Fruit fly (Drosophila melanogaster) whole organism, adult: ENCODE measurements around the gene Sumo.
A peak's percentile ranks its signal among the peaks of the same experiment; 100 is the strongest.

Experiments used
- CG11617 ChIP-seq: fragments of 200-800 bp; sonication (Bioruptor generic); optimal IDR thresholded peaks from 2 replicates; lab custom pipeline; 2017; ENCODE audit warnings: mild to moderate bottlenecking, missing biosample characterization, missing genetic modification reagents, missing genetic modification characterization
- CG12768 ChIP-seq: fragments of 200-800 bp; sonication (Bioruptor generic); optimal IDR thresholded peaks from 2 replicates; lab custom pipeline; 2017; ENCODE audit warnings: missing biosample characterization, missing genetic modification characterization, mild to moderate bottlenecking, moderate library complexity, missing genetic modification reagents
- CG14711 ChIP-seq: fragments of 200-800 bp; sonication (Bioruptor generic); optimal IDR thresholded peaks from 2 replicates; lab custom pipeline; 2018; ENCODE audit warnings: missing biosample characterization, mild to moderate bottlenecking, missing genetic modification characterization, moderate library complexity
- CG1620 ChIP-seq: fragments of 200-800 bp; sonication (Bioruptor generic); optimal IDR thresholded peaks from 2 replicates; lab custom pipeline; 2016; ENCODE audit warnings: missing biosample characterization, missing genetic modification characterization
- CG33017 ChIP-seq: fragments of 200-800 bp; sonication (Bioruptor generic); optimal IDR thresholded peaks from 2 replicates; lab custom pipeline; 2018; ENCODE audit warnings: missing biosample characterization, mild to moderate bottlenecking, missing genetic modification characterization, moderate library complexity
- CG5204 ChIP-seq: fragments of 200-800 bp; sonication (Bioruptor generic); optimal IDR thresholded peaks from 2 replicates; lab custom pipeline; 2016; ENCODE audit warnings: missing biosample characterization, missing genetic modification characterization
- CG7045 ChIP-seq: fragments of 200-800 bp; sonication (Bioruptor generic); optimal IDR thresholded peaks from 2 replicates; lab custom pipeline; 2017; ENCODE audit warnings: missing biosample characterization, mild to moderate bottlenecking, missing genetic modification characterization
- CG7101 ChIP-seq: fragments of 200-800 bp; sonication (Bioruptor generic); optimal IDR thresholded peaks from 2 replicates; lab custom pipeline; 2018; ENCODE audit warnings: missing biosample characterization, mild to moderate bottlenecking, missing genetic modification characterization, moderate library complexity
- Clk ChIP-seq: fragments of 200-800 bp; sonication (Bioruptor generic); optimal IDR thresholded peaks from 2 replicates; lab custom pipeline; 2017; ENCODE audit warnings: missing biosample characterization, missing genetic modification characterization
- Crg-1 ChIP-seq: fragments of 200-800 bp; sonication (Bioruptor generic); optimal IDR thresholded peaks from 2 replicates; lab custom pipeline; 2016; ENCODE audit warnings: missing biosample characterization, missing genetic modification characterization
- Hr96 ChIP-seq: fragments of 200-800 bp; sonication (Bioruptor generic); optimal IDR thresholded peaks from 2 replicates; lab custom pipeline; 2016; ENCODE audit warnings: missing biosample characterization, missing genetic modification characterization
- Mnt ChIP-seq: fragments of 200-800 bp; sonication (Bioruptor generic); optimal IDR thresholded peaks from 2 replicates; lab custom pipeline; 2016; ENCODE audit warnings: missing biosample characterization, mild to moderate bottlenecking, missing genetic modification characterization
- bab1 ChIP-seq: fragments of 200-800 bp; sonication (Bioruptor generic); optimal IDR thresholded peaks from 3 replicates; lab custom pipeline; 2019; ENCODE audit warnings: missing biosample characterization, mild to moderate bottlenecking, missing genetic modification characterization, moderate library complexity
- cic ChIP-seq: fragments of 200-800 bp; sonication (Bioruptor generic); optimal IDR thresholded peaks from 2 replicates; lab custom pipeline; 2017; ENCODE audit warnings: missing biosample characterization, mild to moderate bottlenecking, missing genetic modification characterization, moderate library complexity
- cnc ChIP-seq, 2 experiments: fragments of >200 bp; optimal IDR thresholded peaks; 2 replicates each; lab custom pipeline; 2017
- kay ChIP-seq: fragments of 200-800 bp; sonication (Bioruptor generic); peaks from one replicate; lab custom pipeline; 2016; ENCODE audit warnings: missing biosample characterization, missing genetic modification characterization, borderline replicate concordance
- ovo ChIP-seq: fragments of 200-800 bp; sonication (Bioruptor generic); optimal IDR thresholded peaks from 2 replicates; lab custom pipeline; 2016; ENCODE audit warnings: missing biosample characterization, missing genetic modification characterization
- pad ChIP-seq: fragments of 200-800 bp; sonication (Bioruptor generic); optimal IDR thresholded peaks from 3 replicates; lab custom pipeline; 2017; ENCODE audit warnings: missing biosample characterization, missing genetic modification characterization, mild to moderate bottlenecking, moderate library complexity, missing genetic modification reagents
- tj ChIP-seq: fragments of 200-800 bp; sonication (Bioruptor generic); optimal IDR thresholded peaks from 3 replicates; lab custom pipeline; 2017; ENCODE audit warnings: missing biosample characterization, mild to moderate bottlenecking, missing genetic modification characterization, moderate library complexity
- toe ChIP-seq: fragments of 200-800 bp; sonication (Bioruptor generic); optimal IDR thresholded peaks from 2 replicates; lab custom pipeline; 2016; ENCODE audit warnings: missing biosample characterization, missing genetic modification characterization

Gene Sumo

dm6 chr2L:7005489-7005888, 38.0 kb upstream of the Sumo start:
- TF ChIP-seq CG5204 (GFP tag; lab: Kevin White, UChicago) (no peak), CG12768 (no peak), CG1620 (GFP tag; lab: Kevin White, UChicago) (no peak), kay (no peak)

dm6 chr2L:7004304-7004703, 36.9 kb upstream of the Sumo start:
- TF ChIP-seq tj: no peak
- TF ChIP-seq cic (GFP tag; lab: Kevin White, UChicago): no peak
- no peak for TF ChIP-seq Hr96
- TF ChIP-seq CG14711 (tag; lab: Kevin White, UChicago): no peak
- no peak for TF ChIP-seq Mnt

- TF ChIP-seq cic (GFP tag; lab: Kevin White, UChicago) (no peak), pad (no peak), Crg-1 (GFP tag; lab: Kevin White, UChicago) (no peak), toe (GFP tag; lab: Kevin White, UChicago) (no peak), CG11617 (no peak), ovo (GFP tag; lab: Kevin White, UChicago) (no peak), Mnt (no peak), Hr96 (no peak), cnc (optimal IDR thresholded peaks at IDR 0.05; lab: Kevin White, UChicago) (no peak), tj (no peak), CG1620 (GFP tag; lab: Kevin White, UChicago) (no peak), kay (no peak), CG14711 (tag; lab: Kevin White, UChicago) (no peak), CG7045 (GFP tag; lab: Kevin White, UChicago) (no peak), CG7101 (tag; lab: Kevin White, UChicago) (no peak), CG5204 (GFP tag; lab: Kevin White, UChicago) (no peak), Clk (GFP tag; lab: Kevin White, UChicago) (no peak)
Measured at dm6 chr2L:6998736-6999135, 31.3 kb upstream of the Sumo start.

- TF ChIP-seq cic (GFP tag; lab: Kevin White, UChicago): no peak
- TF ChIP-seq kay: no peak
- TF ChIP-seq CG5204 (GFP tag; lab: Kevin White, UChicago): no peak
- TF ChIP-seq CG12768: no peak
- TF ChIP-seq CG11617: no peak
- TF ChIP-seq tj: no peak
- no peak for TF ChIP-seq CG33017 (tag; lab: Kevin White, UChicago)
- TF ChIP-seq Crg-1 (GFP tag; lab: Kevin White, UChicago): no peak
- no peak for TF ChIP-seq Hr96
- TF ChIP-seq bab1 (GFP tag; lab: Kevin White, UChicago): no peak
- no peak for TF ChIP-seq cnc (optimal IDR thresholded peaks at IDR 0.05; lab: Kevin White, UChicago)
- TF ChIP-seq pad: no peak
- no peak for TF ChIP-seq CG7101 (tag; lab: Kevin White, UChicago)
- TF ChIP-seq CG7045 (GFP tag; lab: Kevin White, UChicago): no peak
Measured at dm6 chr2L:6991085-6991484, 23.6 kb upstream of the Sumo start.

dm6 chr2L:6971597-6972036, 4.2 kb upstream of the Sumo start, which contains the start of gene snRNP-U1-70K:
TSS of gene snRNP-U1-70K (minus strand) at chr2L:6971737.
- TF ChIP-seq Clk (GFP tag; lab: Kevin White, UChicago) (no peak), pad (peak; percentile 98), CG33017 (tag; lab: Kevin White, UChicago) (no peak), ovo (GFP tag; lab: Kevin White, UChicago) (peak; percentile 25), Mnt (peak; percentile 30), kay (no peak), cic (GFP tag; lab: Kevin White, UChicago) (peak; percentile 0), CG14711 (tag; lab: Kevin White, UChicago) (no peak), tj (peak; percentile 46)

dm6 chr2L:6970813-6971212, 3.4 kb upstream of the Sumo start:
- no peak for TF ChIP-seq ovo (GFP tag; lab: Kevin White, UChicago)
- no peak for TF ChIP-seq CG7045 (GFP tag; lab: Kevin White, UChicago)
- no peak for TF ChIP-seq CG1620 (GFP tag; lab: Kevin White, UChicago)
- no peak for TF ChIP-seq cnc (optimal IDR thresholded peaks at IDR 0.05; lab: Kevin White, UChicago)
- no peak for TF ChIP-seq CG33017 (tag; lab: Kevin White, UChicago)

dm6 chr2L:6968013-6968517, 621 bp upstream of the Sumo start:
- TF ChIP-seq CG7045 (GFP tag; lab: Kevin White, UChicago): no peak
- no peak for TF ChIP-seq kay
- peak; percentile 28 for TF ChIP-seq CG7101 (tag; lab: Kevin White, UChicago)
- TF ChIP-seq Clk (GFP tag; lab: Kevin White, UChicago): no peak
- no peak for TF ChIP-seq Hr96
- peak; percentile 36 for TF ChIP-seq tj
- TF ChIP-seq ovo (GFP tag; lab: Kevin White, UChicago): no peak
- TF ChIP-seq pad: peak; percentile 40
- no peak for TF ChIP-seq cnc (optimal IDR thresholded peaks at IDR 0.05; lab: Kevin White, UChicago)
- TF ChIP-seq CG33017 (tag; lab: Kevin White, UChicago): peak; percentile 24
- TF ChIP-seq CG12768: no peak
- TF ChIP-seq Crg-1 (GFP tag; lab: Kevin White, UChicago): no peak
- TF ChIP-seq CG11617: peak; percentile 51
- peak; percentile 29 for TF ChIP-seq bab1 (GFP tag; lab: Kevin White, UChicago)
- peak; percentile 2 for TF ChIP-seq CG14711 (tag; lab: Kevin White, UChicago)
- TF ChIP-seq cic (GFP tag; lab: Kevin White, UChicago): no peak
- TF ChIP-seq Mnt: no peak
- TF ChIP-seq toe (GFP tag; lab: Kevin White, UChicago): no peak
